Worm (Caenorhabditis elegans) whole organism, midembryonic: ENCODE data around the gene F25E5.1.

Experiments used
- cog-1 ChIP-seq: sonication (generic microtip); optimal IDR thresholded peaks from 2 replicates; lab custom pipeline; 2016; ENCODE audit warnings: missing genetic modification characterization, missing compliant biosample characterization
- flt-1 ChIP-seq: fragments of 200-800 bp; sonication (Bioruptor generic); IDR thresholded peaks from 2 replicates; pipeline ENCODE4 v1.3.6; 2022; ENCODE audit warnings: missing genetic modification characterization, missing compliant biosample characterization
- klf-2 ChIP-seq: fragments of 200-800 bp; sonication (Bioruptor generic); conservative IDR thresholded peaks from 2 replicates; pipeline ENCODE4 v1.3.6; 2022; ENCODE audit warnings: missing genetic modification reagents, missing genetic modification characterization, missing compliant biosample characterization
- ref-1 ChIP-seq: fragments of 200-800 bp; sonication (Bioruptor generic); conservative IDR thresholded peaks from 2 replicates; pipeline ENCODE4 v1.3.6; 2022; ENCODE audit warnings: missing genetic modification reagents, missing genetic modification characterization, missing compliant biosample characterization
- ztf-23 ChIP-seq: fragments of 200-800 bp; sonication (Bioruptor generic); IDR thresholded peaks from 2 replicates; pipeline ENCODE4 v1.3.6; 2022; ENCODE audit warnings: missing genetic modification reagents, missing genetic modification characterization, missing compliant biosample characterization

- TF ChIP-seq ztf-23 (GFP tag; lab: Robert Waterston, UW) (no peak), ref-1 (GFP tag; lab: Robert Waterston, UW) (no peak), flt-1 (GFP tag; lab: Robert Waterston, UW) (no peak), cog-1 (tag; lab: Kevin White, UChicago) (no peak), klf-2 (GFP tag; lab: Robert Waterston, UW) (no peak)
Observed at ce11 chrV:7460898-7461297, 4.8 kb upstream of the F25E5.1 start, which contains the start of gene srh-92.
